Worm (Caenorhabditis elegans): ENCODE measurements around the gene ZC84.7.
A peak's percentile ranks its signal among the peaks of the same experiment; 100 is the strongest.

ZC84.7 gene

DNA sequence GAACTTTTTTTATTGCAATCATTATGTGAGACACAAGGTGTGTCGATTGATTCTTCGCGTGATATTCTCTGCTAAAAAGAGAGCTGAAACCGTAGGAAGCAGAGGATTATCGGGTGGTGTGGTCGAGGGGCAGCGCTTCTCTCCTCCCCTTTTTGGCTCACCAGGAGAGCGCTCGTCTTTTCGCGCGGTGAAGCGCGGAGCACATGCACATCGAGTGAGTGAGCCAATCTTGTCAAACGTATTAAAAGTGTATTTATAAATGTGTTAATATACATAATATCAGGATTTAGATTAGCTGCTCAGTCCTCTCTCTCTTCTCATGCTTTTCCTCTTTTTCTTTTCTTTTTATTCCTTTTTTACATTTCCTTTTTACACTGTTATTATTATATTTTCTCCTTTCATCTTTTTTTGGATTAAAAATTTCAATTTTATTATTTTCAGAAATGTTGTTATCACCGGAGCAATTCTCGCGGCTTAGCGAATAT is 23.1 kb upstream of the ZC84.7 start, which contains the start of gene dgk-3:
Gene dgk-3, plus strand, starts transcription at position 435 of the 485 bp plus-strand sequence.
- TF ChIP-seq ama-1 (optimal IDR thresholded peaks at IDR 0.05), result no peak
- TF ChIP-seq nhr-237 (tag; optimal IDR thresholded peaks at IDR 0.05), result no peak
- no peak for TF ChIP-seq hmg-11 (tag; optimal IDR thresholded peaks at IDR 0.05)
- TF ChIP-seq daf-12 (tag; optimal IDR thresholded peaks at IDR 0.05), result no peak
- no peak for TF ChIP-seq nhr-77 (tag; optimal IDR thresholded peaks at IDR 0.05)
- no peak for TF ChIP-seq fos-1 (tag; optimal IDR thresholded peaks at IDR 0.05)
- TF ChIP-seq skn-1 (tag; optimal IDR thresholded peaks at IDR 0.05), result no peak
- TF ChIP-seq ceh-16 (tag; optimal IDR thresholded peaks at IDR 0.05), result no peak
- no peak for TF ChIP-seq ztf-4 (tag; optimal IDR thresholded peaks at IDR 0.05)
- TF ChIP-seq nhr-28 (tag; optimal IDR thresholded peaks at IDR 0.05), result no peak
- TF ChIP-seq ZK546.5 (tag; optimal IDR thresholded peaks at IDR 0.05), result no peak
- TF ChIP-seq eor-1 (tag; optimal IDR thresholded peaks at IDR 0.05), result no peak
- TF ChIP-seq pha-4 (tag; optimal IDR thresholded peaks at IDR 0.05), result no peak

DNA sequence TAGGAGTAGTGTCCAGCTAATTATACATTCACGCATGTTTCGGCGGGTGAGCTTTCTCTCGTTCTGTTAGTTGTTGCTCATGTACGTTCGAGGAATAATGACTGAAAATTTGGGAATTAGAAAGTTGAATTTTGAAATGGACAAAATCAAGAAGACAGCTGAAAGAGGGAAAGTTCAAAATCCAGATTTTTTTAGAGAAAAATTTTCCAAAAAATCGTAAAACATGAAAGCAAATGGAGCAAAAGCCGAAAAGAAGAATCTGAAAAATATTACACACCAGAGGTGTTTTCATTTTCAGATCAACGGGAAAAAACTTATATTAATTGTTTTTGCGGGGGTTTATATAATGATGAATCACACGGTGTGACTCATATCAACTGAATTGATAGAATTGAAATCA is 13.1 kb upstream of the ZC84.7 start, which contains the start of gene ina-1:
Gene ina-1, minus strand, starts transcription at position 101 of the 400 bp plus-strand sequence.
- TF ChIP-seq ceh-9 (tag; optimal IDR thresholded peaks at IDR 0.05) (no peak), unc-62 (GFP tag; optimal IDR thresholded peaks at IDR 0.05) (no peak), ceh-28 (tag; optimal IDR thresholded peaks at IDR 0.05) (no peak), nhr-43 (tag; optimal IDR thresholded peaks at IDR 0.05; ENCODE audit: poor library complexity, severe bottlenecking) (no peak), mdl-1 (tag; optimal IDR thresholded peaks at IDR 0.05) (no peak)

DNA sequence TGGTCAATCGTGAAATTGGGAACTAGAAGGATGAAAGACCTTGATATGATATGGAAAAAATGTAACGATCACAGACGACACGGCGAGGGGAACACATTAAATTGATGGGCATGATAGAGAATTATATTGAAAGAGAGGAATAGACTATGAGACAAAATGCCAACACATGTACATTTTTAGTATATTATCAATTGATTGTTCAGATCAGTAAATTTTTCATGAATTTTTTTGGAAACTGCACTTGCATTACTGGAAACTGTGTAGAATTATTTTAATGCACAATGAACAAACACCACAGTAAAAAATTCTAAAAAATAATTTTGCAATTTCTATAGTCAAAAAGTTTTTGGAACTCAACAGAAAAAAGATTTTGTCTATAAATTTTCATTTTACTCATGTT is 12.6 kb upstream of the ZC84.7 start:
- peak in 1 of 3 experiments; percentile 27 for TF ChIP-seq elt-3 (tag; optimal IDR thresholded peaks at IDR 0.05)
- no peak for TF ChIP-seq ceh-16 (tag; optimal IDR thresholded peaks at IDR 0.05)
- peak; percentile 2 for TF ChIP-seq egl-5 (tag; optimal IDR thresholded peaks at IDR 0.05)
- no peak for TF ChIP-seq sea-2 (GFP tag; optimal IDR thresholded peaks at IDR 0.05)

DNA sequence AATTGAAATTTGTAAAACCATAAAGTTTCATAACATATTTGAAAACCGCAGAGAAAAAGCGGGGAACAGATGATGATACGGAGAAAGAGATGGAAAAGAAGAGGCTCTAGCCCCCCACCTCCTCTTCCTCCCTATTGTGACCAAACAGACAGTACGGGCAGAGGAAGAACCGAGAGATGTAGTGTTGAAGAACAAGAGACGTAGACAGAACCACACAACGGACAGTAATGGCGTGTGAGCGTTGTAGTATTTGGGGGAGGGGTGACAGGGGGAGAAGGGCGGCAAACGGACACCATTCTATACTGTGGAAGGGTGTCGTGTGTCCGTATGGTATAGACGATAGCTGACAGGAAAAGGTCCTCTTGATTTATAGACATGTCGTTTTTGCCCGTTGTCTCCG is 9.8 kb upstream of the ZC84.7 start:
- TF ChIP-seq mml-1 (tag; optimal IDR thresholded peaks at IDR 0.05) (no peak), hmg-11 (tag; optimal IDR thresholded peaks at IDR 0.05) (peak; percentile 25)

DNA sequence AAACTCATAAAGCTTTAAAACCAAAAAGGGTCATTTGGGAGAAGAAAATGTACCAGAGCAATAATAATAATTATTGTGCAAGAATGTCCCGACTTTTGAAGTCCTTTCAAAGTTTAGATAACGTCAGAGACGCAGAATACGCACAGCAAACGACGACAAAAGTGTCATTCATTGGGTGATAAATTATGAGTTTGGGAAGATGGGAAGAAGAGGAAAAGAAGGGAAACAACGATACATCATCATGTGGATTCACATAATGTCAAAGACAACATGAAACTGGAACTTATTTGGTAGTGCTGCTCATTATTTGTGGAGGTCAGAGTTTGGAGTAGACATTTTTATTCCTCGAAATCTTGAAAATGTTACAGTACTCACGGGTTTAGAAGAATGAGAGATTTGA is 7.9 kb upstream of the ZC84.7 start:
- TF ChIP-seq lin-39 (tag; optimal IDR thresholded peaks at IDR 0.05), result peak; percentile 19
- TF ChIP-seq egl-5 (tag; optimal IDR thresholded peaks at IDR 0.05), result peak; percentile 37
- no peak for TF ChIP-seq nhr-67 (tag; optimal IDR thresholded peaks at IDR 0.05)
- TF ChIP-seq lin-15B (tag; optimal IDR thresholded peaks at IDR 0.05), result no peak
- peak; percentile 1 for TF ChIP-seq unc-62 (GFP tag; optimal IDR thresholded peaks at IDR 0.05)

DNA sequence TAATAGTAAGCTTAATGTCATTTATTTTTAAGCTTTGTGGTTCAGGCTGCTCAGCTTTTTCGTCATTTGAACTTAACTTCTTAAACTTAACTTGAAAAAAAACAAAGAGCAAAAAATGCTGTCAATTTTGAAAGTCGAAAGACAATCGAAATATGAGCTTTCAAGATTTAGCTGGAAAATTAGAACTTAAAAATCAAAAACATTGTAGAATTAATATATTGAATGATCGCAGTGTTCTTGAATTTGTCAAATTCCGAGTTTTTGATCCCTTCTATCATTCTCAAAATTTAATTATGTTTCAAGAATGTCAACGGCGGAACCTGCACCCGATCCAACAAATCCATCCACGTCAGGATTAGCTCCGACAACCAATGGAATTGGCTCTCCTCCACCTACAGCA is 4.6 kb upstream of the ZC84.7 start, which contains the start of gene tax-4:
Gene tax-4, plus strand, starts transcription at position 301 of the 400 bp plus-strand sequence.
- TF ChIP-seq lsy-12 (tag; optimal IDR thresholded peaks at IDR 0.05) (no peak), elt-3 (tag; optimal IDR thresholded peaks at IDR 0.05) (no peak), ztf-11 (tag; optimal IDR thresholded peaks at IDR 0.05) (no peak), tbx-2 (tag; optimal IDR thresholded peaks at IDR 0.05) (no peak), ZK546.5 (tag; optimal IDR thresholded peaks at IDR 0.05) (no peak), egl-27 (tag; optimal IDR thresholded peaks at IDR 0.05) (no peak), egl-5 (tag; optimal IDR thresholded peaks at IDR 0.05) (no peak), sea-2 (GFP tag; optimal IDR thresholded peaks at IDR 0.05) (no peak)

DNA sequence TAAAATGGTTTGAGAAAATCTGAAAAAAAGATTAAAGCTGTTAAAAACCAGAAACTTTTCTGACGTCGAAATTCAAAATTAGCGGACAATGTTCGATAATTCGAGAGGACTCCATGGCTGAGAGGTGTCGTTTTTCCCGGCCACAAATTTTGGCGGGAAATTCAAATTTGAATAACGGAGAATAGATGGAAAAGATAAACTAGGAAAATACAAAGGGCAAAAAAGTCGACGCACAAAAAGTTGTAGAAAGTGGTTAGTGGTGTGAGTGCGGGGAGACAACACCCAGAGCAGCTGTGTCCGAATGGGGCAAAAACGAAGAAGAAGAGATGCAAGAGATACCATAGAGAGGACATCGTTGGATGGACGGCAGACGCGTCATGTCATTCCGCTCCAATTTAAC is 5.3 kb downstream of the ZC84.7 start, which contains the start of gene cls-3:
Gene cls-3, minus strand, starts transcription at position 19 of the 400 bp plus-strand sequence.
- TF ChIP-seq nhr-12 (tag; optimal IDR thresholded peaks at IDR 0.05) (no peak), skn-1 (tag; optimal IDR thresholded peaks at IDR 0.05) (peak; percentile 13), nhr-76 (tag; optimal IDR thresholded peaks at IDR 0.05) (no peak), lin-39 (tag; optimal IDR thresholded peaks at IDR 0.05) (peak; percentile 43), nhr-237 (tag; optimal IDR thresholded peaks at IDR 0.05) (no peak), lsy-12 (tag; optimal IDR thresholded peaks at IDR 0.05) (peak; percentile 7), unc-39 (tag; optimal IDR thresholded peaks at IDR 0.05) (no peak), mml-1 (tag; optimal IDR thresholded peaks at IDR 0.05) (no peak), nhr-28 (tag; optimal IDR thresholded peaks at IDR 0.05) (no peak), nfya-1 (tag; optimal IDR thresholded peaks at IDR 0.05; ENCODE audit: insufficient read depth) (peak; percentile 63), ZK546.5 (tag; optimal IDR thresholded peaks at IDR 0.05) (no peak), snpc-4 (tag; optimal IDR thresholded peaks at IDR 0.05) (no peak), ztf-4 (tag; optimal IDR thresholded peaks at IDR 0.05) (no peak), fos-1 (tag; optimal IDR thresholded peaks at IDR 0.05) (no peak), lin-15B (tag; optimal IDR thresholded peaks at IDR 0.05) (peak; percentile 40), fkh-10 (GFP tag; optimal IDR thresholded peaks at IDR 0.05) (peak; percentile 15), tbx-2 (tag; optimal IDR thresholded peaks at IDR 0.05) (no peak), eor-1 (tag; optimal IDR thresholded peaks at IDR 0.05) (no peak)
